Worm (Caenorhabditis elegans) whole organism, L3 larva: ENCODE measurements around the gene ubh-2.

Experiments
- R02D3.7 ChIP-seq: fragments of 150-350 bp; optimal IDR thresholded peaks from 2 replicates; lab custom pipeline; 2014; ENCODE audit warnings: missing biosample characterization, missing genetic modification characterization
- ZK546.5 ChIP-seq: sonication (generic microtip); optimal IDR thresholded peaks from 2 replicates; lab custom pipeline; 2017; ENCODE audit warnings: missing biosample characterization, missing genetic modification characterization
- ama-1 ChIP-seq: fragments of 150-350 bp; optimal IDR thresholded peaks from 2 replicates; lab custom pipeline; 2018
- elt-1 ChIP-seq: fragments of 150-350 bp; optimal IDR thresholded peaks from 2 replicates; lab custom pipeline; 2014; ENCODE audit warnings: missing biosample characterization, missing genetic modification characterization
- jun-1 ChIP-seq: fragments of 150-350 bp; optimal IDR thresholded peaks from 2 replicates; lab custom pipeline; 2014; ENCODE audit warnings: missing biosample characterization, missing genetic modification reagents, missing genetic modification characterization
- nfya-1 ChIP-seq: sonication (generic microtip); optimal IDR thresholded peaks from 2 replicates; lab custom pipeline; 2017; ENCODE audit warnings: missing genetic modification characterization, mild to moderate bottlenecking, missing compliant biosample characterization, antibody characterized with exemption, moderate library complexity; ENCODE audit not compliant: insufficient read depth
- pha-4 ChIP-seq: fragments of 150-350 bp; optimal IDR thresholded peaks from 2 replicates; lab custom pipeline; 2014; ENCODE audit warnings: missing biosample characterization, missing genetic modification reagents, missing genetic modification characterization
- sea-2 ChIP-seq: fragments of 150-350 bp; sonication (generic microtip); optimal IDR thresholded peaks from 4 replicates; lab custom pipeline; 2014; ENCODE audit warnings: missing biosample characterization, missing genetic modification reagents, missing genetic modification characterization
- ztf-11 ChIP-seq: fragments of 150-350 bp; optimal IDR thresholded peaks from 2 replicates; lab custom pipeline; 2014; ENCODE audit warnings: missing biosample characterization, missing genetic modification characterization

- TF ChIP-seq pha-4 (tag; lab: Kevin White, UChicago) (no peak), R02D3.7 (tag; lab: Kevin White, UChicago) (no peak), elt-1 (no peak), nfya-1 (tag; lab: Kevin White, UChicago) (no peak), jun-1 (tag; lab: Kevin White, UChicago) (no peak), ztf-11 (tag; lab: Kevin White, UChicago) (no peak), ama-1 (no peak), sea-2 (GFP tag; lab: Kevin White, UChicago) (no peak), ZK546.5 (tag; lab: Kevin White, UChicago) (no peak)
Measured at ce11 chrV:6520385-6521080, 10.9 kb upstream of the ubh-2 start, which contains the start of the genes F46E10.2 and F46E10.18.
